Worm (Caenorhabditis elegans) whole organism, L3 larva: ENCODE data around the gene Y75B8A.34.

Source experiments
- R02D3.7 ChIP-seq: fragments of 150-350 bp; optimal IDR thresholded peaks from 2 replicates; lab custom pipeline; 2014; ENCODE audit warnings: missing biosample characterization, missing genetic modification characterization
- ZK546.5 ChIP-seq: sonication (generic microtip); optimal IDR thresholded peaks from 2 replicates; lab custom pipeline; 2017; ENCODE audit warnings: missing biosample characterization, missing genetic modification characterization
- aly-2 ChIP-seq: fragments of 150-350 bp; optimal IDR thresholded peaks from 2 replicates; lab custom pipeline; 2014; ENCODE audit warnings: missing biosample characterization, missing genetic modification characterization
- ama-1 ChIP-seq: fragments of 150-350 bp; optimal IDR thresholded peaks from 2 replicates; lab custom pipeline; 2018
- ceh-16 ChIP-seq: sonication (generic microtip); optimal IDR thresholded peaks from 2 replicates; lab custom pipeline; 2017; ENCODE audit warnings: missing biosample characterization, missing genetic modification characterization
- ceh-28 ChIP-seq: fragments of 150-350 bp; optimal IDR thresholded peaks from 2 replicates; lab custom pipeline; 2014; ENCODE audit warnings: missing biosample characterization, missing genetic modification reagents, missing genetic modification characterization
- ceh-82 ChIP-seq: fragments of 150-350 bp; optimal IDR thresholded peaks from 2 replicates; lab custom pipeline; 2014; ENCODE audit warnings: missing biosample characterization, missing genetic modification characterization
- ceh-9 ChIP-seq: sonication (generic microtip); optimal IDR thresholded peaks from 2 replicates; lab custom pipeline; 2018; ENCODE audit warnings: missing biosample characterization, missing genetic modification characterization
- daf-12 ChIP-seq: fragments of 150-350 bp; optimal IDR thresholded peaks from 2 replicates; lab custom pipeline; 2014; ENCODE audit warnings: missing biosample characterization, missing genetic modification reagents, missing genetic modification characterization
- elt-1 ChIP-seq: fragments of 150-350 bp; optimal IDR thresholded peaks from 2 replicates; lab custom pipeline; 2014; ENCODE audit warnings: missing biosample characterization, missing genetic modification characterization
- elt-2 ChIP-seq: sonication (generic microtip); optimal IDR thresholded peaks from 2 replicates; lab custom pipeline; 2016; ENCODE audit warnings: missing genetic modification reagents, mild to moderate bottlenecking, missing genetic modification characterization, missing compliant biosample characterization
- eor-1 ChIP-seq, 2 experiments: fragments of 150-350 bp; optimal IDR thresholded peaks; 2 replicates each; lab custom pipeline; 2014 to 2018; ENCODE audit warnings: missing biosample characterization in 2 of 2, missing genetic modification characterization in 2 of 2
- fkh-10 ChIP-seq: sonication (generic microtip); optimal IDR thresholded peaks from 2 replicates; lab custom pipeline; 2017; ENCODE audit warnings: missing biosample characterization, missing genetic modification reagents, missing genetic modification characterization
- fkh-2 ChIP-seq: fragments of 150-350 bp; optimal IDR thresholded peaks from 2 replicates; lab custom pipeline; 2014; ENCODE audit warnings: missing biosample characterization, missing genetic modification reagents, missing genetic modification characterization
- fos-1 ChIP-seq: fragments of 150-350 bp; optimal IDR thresholded peaks from 2 replicates; lab custom pipeline; 2014; ENCODE audit warnings: missing biosample characterization, missing genetic modification characterization
- hmg-11 ChIP-seq: sonication (generic microtip); optimal IDR thresholded peaks from 2 replicates; lab custom pipeline; 2016; ENCODE audit warnings: missing genetic modification characterization, missing compliant biosample characterization
- jun-1 ChIP-seq: fragments of 150-350 bp; optimal IDR thresholded peaks from 2 replicates; lab custom pipeline; 2014; ENCODE audit warnings: missing biosample characterization, missing genetic modification reagents, missing genetic modification characterization
- lin-15B ChIP-seq: fragments of 150-350 bp; optimal IDR thresholded peaks from 2 replicates; lab custom pipeline; 2014; ENCODE audit warnings: missing biosample characterization, missing genetic modification characterization
- lin-39 ChIP-seq: fragments of 150-350 bp; optimal IDR thresholded peaks from 2 replicates; lab custom pipeline; 2018; ENCODE audit warnings: missing biosample characterization, missing genetic modification reagents, missing genetic modification characterization
- lsy-12 ChIP-seq: sonication (generic microtip); optimal IDR thresholded peaks from 2 replicates; lab custom pipeline; 2016; ENCODE audit warnings: mild to moderate bottlenecking, missing genetic modification characterization, missing compliant biosample characterization
- mdl-1 ChIP-seq: fragments of 150-350 bp; optimal IDR thresholded peaks from 2 replicates; lab custom pipeline; 2014; ENCODE audit warnings: missing biosample characterization, missing genetic modification characterization
- mml-1 ChIP-seq: fragments of 150-350 bp; sonication (generic microtip); optimal IDR thresholded peaks from 3 replicates; lab custom pipeline; 2014; ENCODE audit warnings: missing biosample characterization, missing genetic modification characterization
- nfya-1 ChIP-seq: sonication (generic microtip); optimal IDR thresholded peaks from 2 replicates; lab custom pipeline; 2017; ENCODE audit warnings: missing genetic modification characterization, mild to moderate bottlenecking, missing compliant biosample characterization, antibody characterized with exemption, moderate library complexity; ENCODE audit not compliant: insufficient read depth
- nhr-11 ChIP-seq: fragments of 150-350 bp; optimal IDR thresholded peaks from 2 replicates; lab custom pipeline; 2014; ENCODE audit warnings: missing biosample characterization, missing genetic modification characterization
- nhr-12 ChIP-seq: fragments of 150-350 bp; optimal IDR thresholded peaks from 2 replicates; lab custom pipeline; 2014; ENCODE audit warnings: missing biosample characterization, missing genetic modification characterization
- nhr-23 ChIP-seq: fragments of 150-350 bp; optimal IDR thresholded peaks from 2 replicates; lab custom pipeline; 2014; ENCODE audit warnings: missing biosample characterization, missing genetic modification reagents, missing genetic modification characterization
- nhr-237 ChIP-seq: fragments of 150-350 bp; optimal IDR thresholded peaks from 2 replicates; lab custom pipeline; 2014; ENCODE audit warnings: missing biosample characterization, missing genetic modification characterization
- nhr-25 ChIP-seq: sonication (generic microtip); optimal IDR thresholded peaks from 2 replicates; lab custom pipeline; 2017; ENCODE audit warnings: missing biosample characterization, missing genetic modification characterization
- nhr-43 ChIP-seq: sonication (generic microtip); optimal IDR thresholded peaks from 2 replicates; lab custom pipeline; 2016; ENCODE audit warnings: mild to moderate bottlenecking, missing genetic modification characterization, missing compliant biosample characterization; ENCODE audit not compliant: poor library complexity, severe bottlenecking
- nhr-77 ChIP-seq: fragments of 150-350 bp; optimal IDR thresholded peaks from 2 replicates; lab custom pipeline; 2014; ENCODE audit warnings: missing biosample characterization, missing genetic modification characterization
- pha-4 ChIP-seq: fragments of 150-350 bp; optimal IDR thresholded peaks from 2 replicates; lab custom pipeline; 2014; ENCODE audit warnings: missing biosample characterization, missing genetic modification reagents, missing genetic modification characterization
- pqm-1 ChIP-seq: fragments of 150-350 bp; optimal IDR thresholded peaks from 2 replicates; lab custom pipeline; 2017; ENCODE audit warnings: missing biosample characterization, missing genetic modification characterization, inconsistent platforms
- sea-2 ChIP-seq: fragments of 150-350 bp; sonication (generic microtip); optimal IDR thresholded peaks from 4 replicates; lab custom pipeline; 2014; ENCODE audit warnings: missing biosample characterization, missing genetic modification reagents, missing genetic modification characterization
- tbx-2 ChIP-seq: sonication (generic microtip); optimal IDR thresholded peaks from 2 replicates; lab custom pipeline; 2016; ENCODE audit warnings: mild to moderate bottlenecking, missing genetic modification characterization, missing compliant biosample characterization
- unc-39 ChIP-seq: sonication (generic microtip); optimal IDR thresholded peaks from 4 replicates; lab custom pipeline; 2017; ENCODE audit warnings: missing biosample characterization, missing genetic modification characterization
- zag-1 ChIP-seq: fragments of 150-350 bp; optimal IDR thresholded peaks from 2 replicates; lab custom pipeline; 2014; ENCODE audit warnings: missing biosample characterization, missing genetic modification characterization
- ztf-11 ChIP-seq: fragments of 150-350 bp; optimal IDR thresholded peaks from 2 replicates; lab custom pipeline; 2014; ENCODE audit warnings: missing biosample characterization, missing genetic modification characterization
- ztf-4 ChIP-seq: fragments of 150-350 bp; optimal IDR thresholded peaks from 2 replicates; lab custom pipeline; 2014; ENCODE audit warnings: missing biosample characterization, missing genetic modification characterization

Y75B8A.34 gene

DNA sequence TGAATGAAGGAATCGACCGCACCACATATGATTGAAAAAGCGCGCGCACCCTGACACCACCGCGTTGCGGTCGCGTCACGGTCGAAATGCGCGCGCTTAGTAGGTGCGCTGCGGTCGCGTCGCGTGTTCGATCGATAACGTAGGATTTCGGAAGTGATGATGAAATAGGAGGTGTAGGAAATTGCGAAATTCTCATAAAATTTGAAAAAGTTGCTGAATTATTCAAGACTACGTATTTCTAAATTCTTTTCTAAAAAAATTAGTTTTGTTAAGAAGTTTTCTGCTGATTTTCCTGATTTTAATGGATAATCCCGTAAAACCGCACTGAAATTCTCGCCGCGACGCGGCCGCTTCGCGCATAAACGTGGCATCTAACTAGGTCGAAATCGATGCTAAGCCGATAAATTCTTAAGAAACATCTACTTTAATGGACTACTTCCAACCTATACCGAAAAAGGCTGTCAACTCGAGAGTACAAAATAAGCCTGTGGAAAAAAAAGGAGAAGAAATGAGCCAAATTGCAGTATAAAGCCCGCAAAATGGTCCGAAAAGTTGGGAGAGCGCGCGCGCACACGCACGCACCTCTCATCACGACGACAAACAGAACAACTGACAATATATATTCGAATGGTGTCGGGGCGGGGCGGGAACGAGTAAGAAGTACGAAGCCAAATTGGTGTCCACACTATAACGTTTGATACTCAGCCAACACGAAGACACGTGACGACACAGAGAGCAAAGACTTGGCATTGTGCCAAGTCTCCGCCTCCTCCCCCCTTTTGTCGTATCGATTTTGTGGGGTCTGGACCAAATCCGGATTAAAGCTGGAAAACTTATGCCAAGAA lies 9.3 kb downstream of the Y75B8A.34 start, which contains the start of gene his-72:
Gene his-72, minus strand, starts transcription at position 589 of the 845 bp plus-strand sequence.
- TF ChIP-seq nhr-11 (tag; lab: Kevin White, UChicago) (no peak), nhr-23 (tag; lab: Kevin White, UChicago) (no peak), ama-1 (lab: Kevin White, UChicago) (peak; percentile 90), nfya-1 (tag; lab: Kevin White, UChicago) (peak; percentile 60), tbx-2 (tag; lab: Kevin White, UChicago) (peak; percentile 25), ztf-11 (tag; lab: Kevin White, UChicago) (no peak), ceh-9 (tag; lab: Kevin White, UChicago) (no peak), nhr-237 (no peak), mml-1 (tag; lab: Kevin White, UChicago) (no peak), elt-1 (tag; lab: Kevin White, UChicago) (no peak), nhr-43 (peak; percentile 8), R02D3.7 (tag; lab: Kevin White, UChicago) (no peak), fkh-10 (GFP tag; lab: Kevin White, UChicago) (no peak), hmg-11 (tag; lab: Kevin White, UChicago) (no peak), lin-15B (tag; lab: Kevin White, UChicago) (peak; percentile 54), zag-1 (tag; lab: Kevin White, UChicago) (no peak), fos-1 (tag; lab: Kevin White, UChicago) (no peak), ceh-16 (tag; lab: Kevin White, UChicago) (no peak), aly-2 (tag; lab: Kevin White, UChicago) (no peak), mdl-1 (no peak), elt-2 (tag; lab: Kevin White, UChicago) (peak; percentile 14), ZK546.5 (tag; lab: Kevin White, UChicago) (no peak), ztf-4 (no peak), nhr-77 (tag; lab: Kevin White, UChicago) (no peak), nhr-25 (tag; lab: Kevin White, UChicago) (peak; percentile 40), daf-12 (tag; lab: Kevin White, UChicago) (no peak), jun-1 (tag; lab: Kevin White, UChicago) (no peak), pqm-1 (peak; percentile 3), pha-4 (peak; percentile 44), nhr-12 (tag; lab: Kevin White, UChicago) (no peak), sea-2 (GFP tag; lab: Kevin White, UChicago) (peak; percentile 59), eor-1 (tag; optimal IDR thresholded peaks at IDR 0.05; lab: Kevin White, UChicago) (no peak), lin-39 (tag; lab: Kevin White, UChicago) (peak; percentile 91), lsy-12 (tag; lab: Kevin White, UChicago) (peak; percentile 56), fkh-2 (tag; lab: Kevin White, UChicago) (no peak), ceh-28 (peak; percentile 3)

ce11 chrIII:12369476-12369875 lies 10.1 kb downstream of the Y75B8A.34 start:
- peak; percentile 73 for TF ChIP-seq hmg-11 (tag; lab: Kevin White, UChicago)
- peak; percentile 55 for TF ChIP-seq lin-15B (tag; lab: Kevin White, UChicago)
- no peak for TF ChIP-seq ceh-9 (tag; lab: Kevin White, UChicago)
- no peak for TF ChIP-seq ceh-82 (tag; lab: Kevin White, UChicago)
- TF ChIP-seq pha-4 = no peak
- peak; percentile 52 for TF ChIP-seq ama-1 (lab: Kevin White, UChicago)
- TF ChIP-seq lsy-12 (tag; lab: Kevin White, UChicago) = no peak
- TF ChIP-seq nhr-23 (tag; lab: Kevin White, UChicago) = peak; percentile 58
- TF ChIP-seq lin-39 (tag; lab: Kevin White, UChicago) = peak; percentile 73
- no peak for TF ChIP-seq daf-12 (tag; lab: Kevin White, UChicago)
- no peak for TF ChIP-seq unc-39 (tag; lab: Kevin White, UChicago)
- no peak for TF ChIP-seq fos-1 (tag; lab: Kevin White, UChicago)
- TF ChIP-seq fkh-10 (GFP tag; lab: Kevin White, UChicago) = peak; percentile 3
- TF ChIP-seq nfya-1 (tag; lab: Kevin White, UChicago) = peak; percentile 77
- TF ChIP-seq sea-2 (GFP tag; lab: Kevin White, UChicago) = no peak
- peak; percentile 31 for TF ChIP-seq nhr-25 (tag; lab: Kevin White, UChicago)
